Worm (Caenorhabditis elegans) whole organism, L4 larva: Measurements from ENCODE around the gene shc-2.

Source experiments
- ZK546.5 ChIP-seq, 2 experiments: sonication (generic microtip); optimal IDR thresholded peaks; 2 replicates each; lab custom pipeline; 2017; ENCODE audit warnings: missing biosample characterization in 2 of 2, missing genetic modification characterization in 2 of 2
- ama-1 ChIP-seq: fragments of 150-350 bp; optimal IDR thresholded peaks from 2 replicates; lab custom pipeline; 2014; ENCODE audit warnings: inconsistent platforms, mixed read lengths
- arid-1 ChIP-seq: fragments of 200-800 bp; sonication (Bioruptor generic); conservative IDR thresholded peaks from 2 replicates; pipeline ENCODE4 v1.3.6; 2022; ENCODE audit warnings: missing genetic modification reagents, missing genetic modification characterization, missing compliant biosample characterization
- ceh-82 ChIP-seq: sonication (generic microtip); optimal IDR thresholded peaks from 2 replicates; lab custom pipeline; 2017; ENCODE audit warnings: missing biosample characterization, missing genetic modification characterization
- daf-12 ChIP-seq: fragments of 150-350 bp; optimal IDR thresholded peaks from 2 replicates; lab custom pipeline; 2014; ENCODE audit warnings: missing biosample characterization, missing genetic modification reagents, missing genetic modification characterization
- dpl-1 ChIP-seq: fragments of 150-350 bp; optimal IDR thresholded peaks from 2 replicates; lab custom pipeline; 2014; ENCODE audit warnings: missing biosample characterization, missing genetic modification reagents, missing genetic modification characterization
- fos-1 ChIP-seq: fragments of 150-350 bp; optimal IDR thresholded peaks from 2 replicates; lab custom pipeline; 2014; ENCODE audit warnings: missing biosample characterization, missing genetic modification characterization
- jun-1 ChIP-seq: fragments of 150-350 bp; optimal IDR thresholded peaks from 2 replicates; lab custom pipeline; 2014; ENCODE audit warnings: missing biosample characterization, missing genetic modification reagents, missing genetic modification characterization
- mes-2 ChIP-seq: sonication (generic microtip); optimal IDR thresholded peaks from 2 replicates; lab custom pipeline; 2016; ENCODE audit warnings: missing genotype, mild to moderate bottlenecking, missing genetic modification characterization, missing compliant biosample characterization; ENCODE audit not compliant: poor library complexity, severe bottlenecking
- nhr-237 ChIP-seq: sonication (generic microtip); optimal IDR thresholded peaks from 2 replicates; lab custom pipeline; 2017; ENCODE audit warnings: missing biosample characterization, missing genetic modification characterization
- nhr-77 ChIP-seq: fragments of 150-350 bp; optimal IDR thresholded peaks from 2 replicates; lab custom pipeline; 2014; ENCODE audit warnings: missing biosample characterization, missing genetic modification characterization
- pqm-1 ChIP-seq: sonication (generic microtip); optimal IDR thresholded peaks from 2 replicates; lab custom pipeline; 2017; ENCODE audit warnings: missing biosample characterization, missing genetic modification characterization
- unc-62 ChIP-seq, 3 experiments: fragments of 150-350 bp in 1 of 3; sonication (generic microtip); optimal IDR thresholded peaks in 2 of 3; peaks in 1 of 3; 1 replicate in 1 of 3; 2 replicates in 2 of 3; lab custom pipeline; 2014 to 2017; ENCODE audit warnings: missing biosample characterization in 3 of 3, missing genetic modification characterization in 3 of 3, missing genetic modification reagents in 3 of 3, missing genotype in 1 of 3
- zag-1 ChIP-seq: fragments of 150-350 bp; optimal IDR thresholded peaks from 2 replicates; lab custom pipeline; 2014; ENCODE audit warnings: missing biosample characterization, missing genetic modification characterization

ce11 chrII:5033935-5034334 is 65.0 kb downstream of the shc-2 start, which contains the start of gene F33G12.3:
- TF ChIP-seq nhr-237 (tag; lab: Kevin White, UChicago) (no peak), zag-1 (tag; lab: Kevin White, UChicago) (no peak), pqm-1 (no peak), fos-1 (tag; lab: Kevin White, UChicago) (no peak), dpl-1 (GFP tag; lab: Kevin White, UChicago) (no peak), ama-1 (lab: Kevin White, UChicago) (no peak), daf-12 (tag; lab: Kevin White, UChicago) (no peak), mes-2 (no peak), nhr-77 (tag; lab: Kevin White, UChicago) (no peak), arid-1 (GFP tag; lab: Robert Waterston, UW) (no peak), unc-62 (GFP tag; optimal IDR thresholded peaks at IDR 0.05 in 1 of 2; lab: Kevin White, UChicago) (no peak), unc-62 (tag; optimal IDR thresholded peaks at IDR 0.05; lab: Kevin White, UChicago) (no peak), jun-1 (tag; lab: Kevin White, UChicago) (no peak), ceh-82 (tag; lab: Kevin White, UChicago) (no peak), ZK546.5 (tag; optimal IDR thresholded peaks at IDR 0.05; lab: Kevin White, UChicago) (no peak)
